Fruit fly (Drosophila melanogaster): ENCODE data around the gene CG14736.

Gene CG14736

DNA sequence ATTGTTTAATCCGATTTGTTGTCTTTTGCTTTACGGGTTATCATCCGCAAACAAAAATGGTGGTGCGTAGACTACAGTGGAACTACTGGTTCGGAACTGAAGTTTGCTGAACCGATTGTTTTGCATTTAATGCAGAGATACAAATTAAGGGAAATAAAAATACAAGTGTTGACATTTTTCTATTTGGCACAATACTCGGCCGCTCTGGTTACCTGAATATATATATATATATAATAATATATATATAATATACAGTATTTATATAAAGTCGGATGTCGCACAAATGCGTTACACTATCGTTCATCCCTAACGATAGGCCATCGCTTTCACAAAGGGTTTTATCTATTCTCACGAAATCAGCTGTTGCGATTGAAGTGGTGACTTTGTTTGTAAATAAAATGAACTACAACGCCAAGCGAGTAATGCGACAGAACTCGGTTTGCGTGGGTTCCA lies 23.5 kb upstream of the CG14736 start, which contains the start of the genes DCAF12 and Spt3 (continued):
- TF ChIP-seq Rfx (GFP tag; IDR thresholded peaks at IDR 0.05): peak; percentile 77
- TF ChIP-seq CG17612 (GFP tag; IDR thresholded peaks at IDR 0.05): no peak
- no peak for TF ChIP-seq CG7357 (GFP tag; IDR thresholded peaks at IDR 0.05)
- peak; percentile 10 for TF ChIP-seq D19B (GFP tag; optimal IDR thresholded peaks at IDR 0.05)
- no peak for TF ChIP-seq bsh (GFP tag; optimal IDR thresholded peaks at IDR 0.05)
- TF ChIP-seq CG4820 (GFP tag; optimal IDR thresholded peaks at IDR 0.05): no peak
- TF ChIP-seq tup (GFP tag; optimal IDR thresholded peaks at IDR 0.05): no peak
- no peak for TF ChIP-seq CG8281 (tag; optimal IDR thresholded peaks at IDR 0.05)
- peak; percentile 77 for TF ChIP-seq CG8924 (tag; optimal IDR thresholded peaks at IDR 0.05)
- no peak for TF ChIP-seq esg (GFP tag; conservative IDR thresholded peaks at IDR 0.05)
- TF ChIP-seq CG9876 (GFP tag; optimal IDR thresholded peaks at IDR 0.05): no peak
- no peak for TF ChIP-seq Dip2 (GFP tag; IDR thresholded peaks at IDR 0.05)
- no peak for TF ChIP-seq CG7271 (tag; optimal IDR thresholded peaks at IDR 0.05)
- peak; percentile 14 for TF ChIP-seq CG1602 (GFP tag; optimal IDR thresholded peaks at IDR 0.05)
- TF ChIP-seq Drgx (GFP tag; IDR thresholded peaks at IDR 0.05): no peak
- TF ChIP-seq CG4617 (GFP tag; optimal IDR thresholded peaks at IDR 0.05; ENCODE audit: borderline replicate concordance): peak; percentile 44
- TF ChIP-seq al (GFP tag; IDR thresholded peaks at IDR 0.05): peak; percentile 51; the same call in 1 of the 2 replicates
- peak; percentile 70 for TF ChIP-seq CG10267 (tag; optimal IDR thresholded peaks at IDR 0.05)
- TF ChIP-seq C15 (GFP tag; IDR thresholded peaks at IDR 0.05): no peak
- no peak for TF ChIP-seq Fer3 (tag; optimal IDR thresholded peaks at IDR 0.05)
- TF ChIP-seq CG1647 (GFP tag; optimal IDR thresholded peaks at IDR 0.05): no peak
- TF ChIP-seq CG7745 (tag; optimal IDR thresholded peaks at IDR 0.05): no peak
- TF ChIP-seq Mad (GFP tag; optimal IDR thresholded peaks at IDR 0.05): no peak
- TF ChIP-seq Usf (GFP tag; optimal IDR thresholded peaks at IDR 0.05): no peak
- no peak for TF ChIP-seq corto (GFP tag; optimal IDR thresholded peaks at IDR 0.05)
- no peak for TF ChIP-seq pho (GFP tag; optimal IDR thresholded peaks at IDR 0.05)
- TF ChIP-seq so (GFP tag; IDR thresholded peaks at IDR 0.05): no peak
- no peak for TF ChIP-seq CG3407 (GFP tag; optimal IDR thresholded peaks at IDR 0.05)
- no peak for TF ChIP-seq D (optimal IDR thresholded peaks at IDR 0.05)
- TF ChIP-seq D (GFP tag; optimal IDR thresholded peaks at IDR 0.05): peak; percentile 38
- TF ChIP-seq sisA (GFP tag; IDR thresholded peaks at IDR 0.05): peak; percentile 58
- TF ChIP-seq CG12104 (GFP tag; optimal IDR thresholded peaks at IDR 0.05): no peak
- no peak for TF ChIP-seq Myb (GFP tag; optimal IDR thresholded peaks at IDR 0.05)
- TF ChIP-seq caup (GFP tag; optimal IDR thresholded peaks at IDR 0.05; ENCODE audit: severe bottlenecking): peak; percentile 61
- TF ChIP-seq CG32772 (GFP tag; IDR thresholded peaks at IDR 0.05): 0 out of 2 replicates have a peak, but pooled peaks have one; percentile 23
- TF ChIP-seq fd3F (GFP tag; optimal IDR thresholded peaks at IDR 0.05): peak; percentile 22
- TF ChIP-seq prd (optimal IDR thresholded peaks at IDR 0.05): no peak
- TF ChIP-seq prd (GFP tag; IDR thresholded peaks at IDR 0.05): peak; percentile 69; the same call in 2 of the 3 replicates
- no peak for TF ChIP-seq CG12942 (GFP tag; optimal IDR thresholded peaks at IDR 0.05)
- no peak for TF ChIP-seq jigr1 (GFP tag; IDR thresholded peaks at IDR 0.05)
- peak; percentile 69 for TF ChIP-seq twi (tag; optimal IDR thresholded peaks at IDR 0.05)
- peak; percentile 58; the same call in 1 of the 2 replicates for TF ChIP-seq CG4404 (GFP tag; IDR thresholded peaks at IDR 0.05)
- no peak for TF ChIP-seq Optix (GFP tag; IDR thresholded peaks at IDR 0.05)
- no peak for TF ChIP-seq gcm2 (GFP tag; optimal IDR thresholded peaks at IDR 0.05)
- no peak for TF ChIP-seq fd102C (GFP tag; optimal IDR thresholded peaks at IDR 0.05)
- no peak for TF ChIP-seq CG2678 (tag; optimal IDR thresholded peaks at IDR 0.05)
- TF ChIP-seq Gsc (GFP tag; IDR thresholded peaks at IDR 0.05): no peak
- TF ChIP-seq Dad (GFP tag; optimal IDR thresholded peaks at IDR 0.05): no peak
- no peak for TF ChIP-seq tio (GFP tag; optimal IDR thresholded peaks at IDR 0.05)
- peak; percentile 61 for TF ChIP-seq CG33557 (GFP tag; optimal IDR thresholded peaks at IDR 0.05)
- peak; percentile 53 for TF ChIP-seq ind (GFP tag; optimal IDR thresholded peaks at IDR 0.05)
- TF ChIP-seq ATbp (GFP tag; optimal IDR thresholded peaks at IDR 0.05): no peak
